Worm (Caenorhabditis elegans): ENCODE data around the gene C39B10.4.

Gene C39B10.4

DNA sequence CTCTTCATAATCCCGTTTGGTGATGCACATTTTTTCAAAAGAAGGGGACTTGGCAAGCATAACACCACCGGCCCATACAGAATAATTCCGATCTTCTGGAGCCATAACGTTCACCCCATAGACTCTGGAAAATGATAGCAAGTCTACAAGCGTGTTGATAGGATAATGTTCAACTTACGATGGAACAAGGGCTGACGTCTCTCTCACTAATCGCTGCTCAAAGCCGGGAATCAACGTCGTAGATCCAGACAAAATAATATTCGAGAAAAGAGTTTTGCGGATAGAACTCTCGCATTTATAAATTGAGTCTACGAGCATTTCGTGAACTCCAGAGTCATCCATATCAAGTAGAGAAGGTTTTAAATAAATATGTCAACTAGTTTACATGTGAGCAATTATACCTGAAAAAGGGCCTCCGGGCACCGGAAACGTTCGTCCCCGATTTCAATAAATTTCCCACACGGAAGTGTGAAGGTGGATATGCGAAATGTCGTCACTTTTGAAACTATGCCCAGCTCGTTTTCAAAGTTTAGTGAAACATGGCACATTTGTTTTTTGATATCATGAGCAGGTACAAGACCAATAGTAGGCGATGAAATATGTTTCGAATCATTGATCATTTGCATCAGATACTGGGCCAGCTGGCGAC is 47.2 kb downstream of the C39B10.4 start:
- TF ChIP-seq nhr-28 (tag; optimal IDR thresholded peaks at IDR 0.05) (no peak), tag-97 (GFP tag; IDR thresholded peaks at IDR 0.05) (no peak), unc-62 (GFP tag; optimal IDR thresholded peaks at IDR 0.05 in 1 of 2) (peak in 1 of 2 experiments; percentile 96), unc-62 (tag; optimal IDR thresholded peaks at IDR 0.05) (no peak), aha-1 (tag) (peak; percentile 78)

Data from whole organism, L4 larva.